Worm (Caenorhabditis elegans): ENCODE results near the gene clec-124.

- no peak for TF ChIP-seq ceh-82 (tag; optimal IDR thresholded peaks at IDR 0.05)
- no peak for TF ChIP-seq ztf-11 (tag; optimal IDR thresholded peaks at IDR 0.05)
- no peak for TF ChIP-seq ama-1 (optimal IDR thresholded peaks at IDR 0.05)
- TF ChIP-seq attf-4 (tag; optimal IDR thresholded peaks at IDR 0.05), result no peak
- TF ChIP-seq jun-1 (tag; optimal IDR thresholded peaks at IDR 0.05), result no peak
- TF ChIP-seq saeg-2 (GFP tag; IDR thresholded peaks at IDR 0.05), result no peak
- no peak for TF ChIP-seq zag-1 (tag; optimal IDR thresholded peaks at IDR 0.05)
- no peak for TF ChIP-seq nhr-76 (tag; optimal IDR thresholded peaks at IDR 0.05)
- TF ChIP-seq snpc-4 (tag; optimal IDR thresholded peaks at IDR 0.05), result no peak
- no peak for TF ChIP-seq aha-1 (tag)
- TF ChIP-seq pqm-1 (tag; optimal IDR thresholded peaks at IDR 0.05), result no peak
These were observed 21.1 kb downstream of the clec-124 start for ce11 chrII:3270598-3270997.

All from whole organism, L4 larva.